Fruit fly (Drosophila melanogaster) whole organism, pupa: ENCODE data around the gene Sec13.

Experiments used
- CG12605 ChIP-seq: fragments of 200-800 bp; sonication (Bioruptor generic); IDR thresholded peaks from 2 replicates; pipeline ENCODE4 v1.3.6; 2022; ENCODE audit warnings: missing biosample characterization, missing genetic modification characterization
- CG34367 ChIP-seq: fragments of 200-800 bp; sonication (Bioruptor generic); optimal IDR thresholded peaks from 2 replicates; lab custom pipeline; 2018; ENCODE audit warnings: missing biosample characterization, mild to moderate bottlenecking, missing genetic modification characterization
- CG9948 ChIP-seq: fragments of 200-800 bp; sonication (Bioruptor generic); optimal IDR thresholded peaks from 2 replicates; lab custom pipeline; 2018; ENCODE audit warnings: missing biosample characterization, mild to moderate bottlenecking, missing genetic modification characterization, moderate library complexity
- D1 ChIP-seq: fragments of 200-800 bp; sonication (Bioruptor generic); optimal IDR thresholded peaks from 2 replicates; lab custom pipeline; 2018; ENCODE audit warnings: missing biosample characterization, mild to moderate bottlenecking, missing genetic modification characterization, moderate library complexity
- Ets98B ChIP-seq: fragments of 200-800 bp; sonication (Bioruptor generic); IDR thresholded peaks from 2 replicates; pipeline ENCODE4 v1.3.6; 2022; ENCODE audit warnings: missing biosample characterization, missing genetic modification characterization

DNA sequence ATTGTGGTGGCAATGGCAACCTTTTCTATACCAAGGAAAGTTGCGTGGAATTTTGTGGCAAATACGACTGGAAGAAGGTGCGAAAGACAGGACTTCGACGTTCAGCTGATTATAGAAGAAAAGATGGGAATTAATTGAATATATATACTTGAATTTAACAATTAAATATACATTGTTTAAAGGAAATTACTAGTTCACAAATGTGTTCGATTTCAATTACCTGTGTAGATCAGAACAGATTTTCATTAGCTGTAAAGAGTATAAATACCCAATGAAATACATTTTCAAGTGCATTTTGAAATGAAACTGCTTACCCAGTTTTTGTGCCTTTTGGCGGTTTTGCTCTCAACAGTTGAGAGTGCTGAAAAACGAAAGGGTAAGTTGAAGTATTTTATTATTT is 17.3 kb downstream of the Sec13 start, which contains the start of gene CG42828:
- TF ChIP-seq CG34367 (tag; lab: Kevin White, UChicago) (no peak), CG12605 (GFP tag; lab: Robert Waterston, UW) (no peak), D1 (tag; lab: Kevin White, UChicago) (no peak), Ets98B (GFP tag; lab: Robert Waterston, UW) (no peak), CG9948 (tag; lab: Kevin White, UChicago) (no peak)
